Worm (Caenorhabditis elegans): ENCODE results near the gene unc-60.

The unc-60 gene

ce11 chrV:1495752-1496151 lies 20.9 kb downstream of the unc-60 start:
- TF ChIP-seq skn-1 (tag; optimal IDR thresholded peaks at IDR 0.05) (no peak), unc-62 (GFP tag; optimal IDR thresholded peaks at IDR 0.05 in 1 of 2) (no peak), unc-62 (tag; optimal IDR thresholded peaks at IDR 0.05) (no peak), ceh-28 (tag; optimal IDR thresholded peaks at IDR 0.05) (peak; percentile 94), Y5F2A.4 (GFP tag; optimal IDR thresholded peaks at IDR 0.05) (no peak)

- TF ChIP-seq duxl-1 (tag; optimal IDR thresholded peaks at IDR 0.05; ENCODE audit: poor library complexity) (no peak), unc-62 (GFP tag; optimal IDR thresholded peaks at IDR 0.05 in 1 of 2) (peak in 1 of 2 experiments; percentile 23), unc-62 (tag; optimal IDR thresholded peaks at IDR 0.05) (no peak), F37D6.2 (tag; optimal IDR thresholded peaks at IDR 0.05) (no peak), ceh-28 (tag; optimal IDR thresholded peaks at IDR 0.05) (no peak), nhr-11 (tag; optimal IDR thresholded peaks at IDR 0.05) (no peak)
Measured at ce11 chrV:1499140-1499539, 24.3 kb downstream of the unc-60 start, which contains the start of gene sru-27. Gene sru-27 (plus strand): TSS chrV:1499440.

- no peak for TF ChIP-seq duxl-1 (tag; optimal IDR thresholded peaks at IDR 0.05; ENCODE audit: poor library complexity)
- no peak for TF ChIP-seq ceh-32 (tag; optimal IDR thresholded peaks at IDR 0.05; ENCODE audit: poor library complexity)
- no peak for TF ChIP-seq ama-1 (optimal IDR thresholded peaks at IDR 0.05)
- TF ChIP-seq lin-15B (tag; optimal IDR thresholded peaks at IDR 0.05): no peak
- TF ChIP-seq zag-1 (tag; optimal IDR thresholded peaks at IDR 0.05): no peak
- no peak for TF ChIP-seq snpc-4 (tag; optimal IDR thresholded peaks at IDR 0.05)
- TF ChIP-seq fos-1 (tag; optimal IDR thresholded peaks at IDR 0.05): no peak
- TF ChIP-seq snpc-1.2 (GFP tag; IDR thresholded peaks at IDR 0.05): no peak
- no peak for TF ChIP-seq hlh-11 (tag; optimal IDR thresholded peaks at IDR 0.05)
- TF ChIP-seq zfp-2 (tag; optimal IDR thresholded peaks at IDR 0.05): no peak
- no peak for TF ChIP-seq lin-38 (GFP tag; IDR thresholded peaks at IDR 0.05)
- no peak for TF ChIP-seq pha-4 (GFP tag; IDR thresholded peaks at IDR 0.05)
- no peak for TF ChIP-seq pha-4 (tag; optimal IDR thresholded peaks at IDR 0.05)
- no peak for TF ChIP-seq mdl-1 (tag; optimal IDR thresholded peaks at IDR 0.05)
- no peak for TF ChIP-seq hif-1 (tag; optimal IDR thresholded peaks at IDR 0.05)
- TF ChIP-seq F49E8.2 (tag; optimal IDR thresholded peaks at IDR 0.05; ENCODE audit: borderline replicate concordance): no peak
Measured at ce11 chrV:1505995-1506394, 31.1 kb downstream of the unc-60 start, which contains the start of gene sru-28. Gene sru-28 (plus strand): TSS chrV:1506295.

ce11 chrV:1511537-1511936 lies 36.7 kb downstream of the unc-60 start, which contains the start of gene nhr-260:
Gene nhr-260 (minus strand): TSS chrV:1511637.
- TF ChIP-seq hlh-11 (tag; optimal IDR thresholded peaks at IDR 0.05): no peak

ce11 chrV:1521845-1522244 lies 47.0 kb downstream of the unc-60 start, which contains the start of gene str-240:
Gene str-240 (minus strand): TSS chrV:1521945.
- no peak for TF ChIP-seq mxl-2 (GFP tag; conservative IDR thresholded peaks at IDR 0.05)
- no peak for TF ChIP-seq aha-1 (tag)
- no peak for TF ChIP-seq cey-2 (tag; optimal IDR thresholded peaks at IDR 0.05; ENCODE audit: borderline replicate concordance, insufficient read depth)
- TF ChIP-seq madf-5 (GFP tag; IDR thresholded peaks at IDR 0.05): no peak

- no peak for TF ChIP-seq ceh-82 (tag; optimal IDR thresholded peaks at IDR 0.05)
- no peak for TF ChIP-seq pha-4 (GFP tag; IDR thresholded peaks at IDR 0.05)
- TF ChIP-seq pha-4 (tag; optimal IDR thresholded peaks at IDR 0.05): no peak
Measured at ce11 chrV:1522485-1522884, 47.6 kb downstream of the unc-60 start, which contains the start of gene str-243. Gene str-243 (plus strand): TSS chrV:1522785.

- TF ChIP-seq tag-97 (GFP tag; IDR thresholded peaks at IDR 0.05) (no peak), mxl-2 (GFP tag; conservative IDR thresholded peaks at IDR 0.05) (no peak), aha-1 (tag) (no peak), nhr-102 (tag; optimal IDR thresholded peaks at IDR 0.05) (no peak), daf-16 (GFP tag; optimal IDR thresholded peaks at IDR 0.05) (no peak), daf-16 (tag; optimal IDR thresholded peaks at IDR 0.05) (no peak), nhr-42 (GFP tag; IDR thresholded peaks at IDR 0.05) (no peak), dpl-1 (GFP tag; optimal IDR thresholded peaks at IDR 0.05) (no peak), skn-1 (tag; optimal IDR thresholded peaks at IDR 0.05) (no peak), jun-1 (tag; optimal IDR thresholded peaks at IDR 0.05) (no peak), egl-27 (tag; optimal IDR thresholded peaks at IDR 0.05) (no peak), madf-5 (GFP tag; IDR thresholded peaks at IDR 0.05) (no peak), zip-11 (GFP tag; IDR thresholded peaks at IDR 0.05) (no peak), nhr-48 (tag; optimal IDR thresholded peaks at IDR 0.05) (no peak), Y5F2A.4 (GFP tag; optimal IDR thresholded peaks at IDR 0.05) (no peak), ces-1 (GFP tag; optimal IDR thresholded peaks at IDR 0.05) (no peak), snpc-4 (tag; optimal IDR thresholded peaks at IDR 0.05) (no peak), dmd-6 (GFP tag; IDR thresholded peaks at IDR 0.05) (no peak), php-3 (GFP tag; IDR thresholded peaks at IDR 0.05) (no peak)
Measured at ce11 chrV:1527985-1528384, 53.1 kb downstream of the unc-60 start, which contains the start of gene str-236. Gene str-236 (minus strand): TSS chrV:1528085.

All from whole organism, L4 larva.